Worm (Caenorhabditis elegans) whole organism, young adult: ENCODE data around the gene F18E2.15.

Experiments
- B0035.1 ChIP-seq: sonication (generic microtip); optimal IDR thresholded peaks from 2 replicates; lab custom pipeline; 2016; ENCODE audit warnings: missing genetic modification characterization, mild to moderate bottlenecking, missing compliant biosample characterization, missing genotype, missing genetic modification reagents
- C17E4.6 ChIP-seq: fragments of 200-800 bp; sonication (Bioruptor generic); IDR thresholded peaks from 2 replicates; pipeline ENCODE4 v1.3.6; 2022; ENCODE audit warnings: missing genetic modification reagents, missing genetic modification characterization, missing compliant biosample characterization
- F52B5.7 ChIP-seq: sonication (generic microtip); optimal IDR thresholded peaks from 2 replicates; lab custom pipeline; 2016; ENCODE audit warnings: mild to moderate bottlenecking, missing genetic modification characterization, missing compliant biosample characterization
- F57C9.4 ChIP-seq: sonication (generic microtip); optimal IDR thresholded peaks from 2 replicates; lab custom pipeline; 2017; ENCODE audit warnings: mild to moderate bottlenecking, missing genetic modification characterization, missing compliant biosample characterization
- T26A5.8 ChIP-seq: sonication (generic microtip); optimal IDR thresholded peaks from 2 replicates; lab custom pipeline; 2016; ENCODE audit warnings: missing genetic modification characterization, missing compliant biosample characterization
- Y53G8AR.9 ChIP-seq: fragments of 200-800 bp; sonication (Bioruptor generic); conservative IDR thresholded peaks from 2 replicates; pipeline ENCODE4 v1.3.6; 2022; ENCODE audit warnings: missing genetic modification reagents, missing genetic modification characterization, missing compliant biosample characterization
- Y79H2A.3 ChIP-seq: fragments of 200-800 bp; sonication (Bioruptor generic); conservative IDR thresholded peaks from 2 replicates; pipeline ENCODE4 v1.3.6; 2022; ENCODE audit warnings: missing genetic modification reagents, missing genetic modification characterization, missing compliant biosample characterization
- ZK185.1 ChIP-seq: sonication (generic microtip); optimal IDR thresholded peaks from 2 replicates; lab custom pipeline; 2016; ENCODE audit warnings: mild to moderate bottlenecking, missing genetic modification characterization, missing compliant biosample characterization; ENCODE audit not compliant: poor library complexity, severe bottlenecking
- ama-1 ChIP-seq, 3 experiments: fragments of 150-350 bp in 1 of 3; sonication (generic microtip) in 2 of 3; optimal IDR thresholded peaks; 2 replicates each; lab custom pipeline; 2014 to 2018; ENCODE audit warnings: missing biosample characterization in 2 of 3, missing genetic modification characterization in 2 of 3, missing genetic modification reagents in 2 of 3
- aptf-2 ChIP-seq: fragments of 200-800 bp; sonication (Bioruptor generic); conservative IDR thresholded peaks from 2 replicates; pipeline ENCODE4 v1.3.6; 2022; ENCODE audit warnings: missing genetic modification reagents, missing genetic modification characterization, missing compliant biosample characterization
- aptf-3 ChIP-seq: fragments of 200-800 bp; sonication (Bioruptor generic); IDR thresholded peaks from 2 replicates; pipeline ENCODE4 v1.3.6; 2022; ENCODE audit warnings: missing genetic modification characterization, missing compliant biosample characterization
- attf-3 ChIP-seq: fragments of 200-800 bp; sonication (Bioruptor generic); conservative IDR thresholded peaks from 2 replicates; pipeline ENCODE4 v1.3.6; 2022; ENCODE audit warnings: missing genetic modification reagents, missing genetic modification characterization, missing compliant biosample characterization
- bed-1 ChIP-seq: fragments of 200-800 bp; sonication (Bioruptor generic); IDR thresholded peaks from 2 replicates; pipeline ENCODE4 v1.3.6; 2022; ENCODE audit warnings: missing genetic modification reagents, missing genetic modification characterization, missing compliant biosample characterization
- bed-2 ChIP-seq: fragments of 200-800 bp; sonication (Bioruptor generic); IDR thresholded peaks from 2 replicates; pipeline ENCODE4 v1.3.6; 2022; ENCODE audit warnings: missing genetic modification reagents, missing genetic modification characterization, missing compliant biosample characterization
- cebp-1 ChIP-seq, 2 experiments: fragments of 200-800 bp in 1 of 2; sonication (Bioruptor generic) in 1 of 2; sonication (generic microtip) in 1 of 2; IDR thresholded peaks in 1 of 2; optimal IDR thresholded peaks in 1 of 2; 2 replicates each; pipeline versions ENCODE4 v1.3.6 to Lab custom; 2017 to 2022; ENCODE audit warnings: missing compliant biosample characterization in 2 of 2, missing genetic modification characterization in 2 of 2, mild to moderate bottlenecking in 1 of 2, missing genetic modification reagents in 1 of 2, moderate library complexity in 1 of 2
- cebp-2 ChIP-seq: fragments of 200-800 bp; sonication (Bioruptor generic); IDR thresholded peaks from 2 replicates; pipeline ENCODE4 v1.3.6; 2022; ENCODE audit warnings: missing genetic modification characterization, missing compliant biosample characterization
- ceh-58 ChIP-seq: fragments of 200-800 bp; sonication (Bioruptor generic); IDR thresholded peaks from 2 replicates; pipeline ENCODE4 v1.3.6; 2022; ENCODE audit warnings: missing genetic modification characterization, missing compliant biosample characterization
- dox-1 ChIP-seq: fragments of 200-800 bp; sonication (Bioruptor generic); IDR thresholded peaks from 2 replicates; pipeline ENCODE4 v1.3.6; 2022; ENCODE audit warnings: missing genetic modification reagents, missing genetic modification characterization, missing compliant biosample characterization
- dpl-1 ChIP-seq: fragments of 150-350 bp; optimal IDR thresholded peaks from 2 replicates; lab custom pipeline; 2014; ENCODE audit warnings: missing biosample characterization, missing genetic modification reagents, missing genetic modification characterization
- gei-17 ChIP-seq: fragments of 200-800 bp; sonication (Bioruptor generic); optimal IDR thresholded peaks from 2 replicates; lab custom pipeline; 2018; ENCODE audit warnings: mild to moderate bottlenecking, missing genetic modification characterization, missing compliant biosample characterization
- him-1 ChIP-seq: sonication (generic microtip); optimal IDR thresholded peaks from 2 replicates; lab custom pipeline; 2016; ENCODE audit warnings: missing genotype, missing genetic modification reagents, missing genetic modification characterization, missing compliant biosample characterization
- hrde-1 ChIP-seq: sonication (generic microtip); optimal IDR thresholded peaks from 2 replicates; lab custom pipeline; 2016; ENCODE audit warnings: missing genetic modification characterization, mild to moderate bottlenecking, missing compliant biosample characterization, moderate library complexity, missing genotype, missing genetic modification reagents, borderline replicate concordance
- lin-35 ChIP-seq, 3 experiments: fragments of 150-350 bp in 2 of 3; sonication (generic microtip) in 1 of 3; optimal IDR thresholded peaks; 2 replicates each; lab custom pipeline; 2014 to 2018; ENCODE audit warnings: missing biosample characterization in 3 of 3, missing genetic modification characterization in 3 of 3, missing genetic modification reagents in 3 of 3
- lsl-1 ChIP-seq: fragments of 200-800 bp; sonication (Bioruptor generic); optimal IDR thresholded peaks from 2 replicates; lab custom pipeline; 2018; ENCODE audit warnings: mild to moderate bottlenecking, missing genetic modification characterization, moderate library complexity, missing compliant biosample characterization
- madf-10 ChIP-seq: sonication (generic microtip); optimal IDR thresholded peaks from 2 replicates; lab custom pipeline; 2016; ENCODE audit warnings: mild to moderate bottlenecking, missing genetic modification characterization, missing compliant biosample characterization
- madf-8 ChIP-seq: fragments of 200-800 bp; sonication (Bioruptor generic); conservative IDR thresholded peaks from 2 replicates; pipeline ENCODE4 v1.3.6; 2022; ENCODE audit warnings: missing genetic modification reagents, missing genetic modification characterization, missing compliant biosample characterization
- mxl-1 ChIP-seq: sonication (generic microtip); optimal IDR thresholded peaks from 2 replicates; lab custom pipeline; 2016; ENCODE audit warnings: missing genetic modification characterization, missing compliant biosample characterization
- nfya-1 ChIP-seq: sonication (generic microtip); optimal IDR thresholded peaks from 2 replicates; lab custom pipeline; 2017; ENCODE audit warnings: antibody characterized with exemption, missing compliant biosample characterization, missing genetic modification characterization, borderline replicate concordance; ENCODE audit not compliant: insufficient read depth
- nfyb-1 ChIP-seq: fragments of 200-800 bp; sonication (Bioruptor generic); IDR thresholded peaks from 2 replicates; pipeline ENCODE4 v1.3.6; 2022; ENCODE audit warnings: missing genetic modification reagents, missing genetic modification characterization, missing compliant biosample characterization
- nhr-120 ChIP-seq: fragments of 200-800 bp; sonication (Bioruptor generic); IDR thresholded peaks from 2 replicates; pipeline ENCODE4 v1.3.6; 2022; ENCODE audit warnings: missing genetic modification characterization, missing compliant biosample characterization
- nhr-179 ChIP-seq: sonication (generic microtip); optimal IDR thresholded peaks from 2 replicates; lab custom pipeline; 2016; ENCODE audit warnings: mild to moderate bottlenecking, missing genetic modification characterization, missing compliant biosample characterization
- nhr-80 ChIP-seq: sonication (generic microtip); optimal IDR thresholded peaks from 2 replicates; lab custom pipeline; 2016; ENCODE audit warnings: missing genetic modification characterization, missing compliant biosample characterization
- pbrm-1 ChIP-seq: fragments of 200-800 bp; sonication (Bioruptor generic); IDR thresholded peaks from 2 replicates; pipeline ENCODE4 v1.3.6; 2022; ENCODE audit warnings: missing genetic modification reagents, missing genetic modification characterization, missing compliant biosample characterization
- sea-2 ChIP-seq: fragments of 200-800 bp; sonication (Bioruptor generic); IDR thresholded peaks from 2 replicates; pipeline ENCODE4 v1.3.6; 2022; ENCODE audit warnings: missing genetic modification characterization, missing compliant biosample characterization
- snpc-4 ChIP-seq, 5 experiments: fragments of 150-350 bp in 1 of 5; sonication (generic microtip) in 4 of 5; optimal IDR thresholded peaks; 2 replicates each; lab custom pipeline; 2014 to 2018; ENCODE audit warnings: missing genetic modification characterization in 5 of 5, missing biosample characterization in 3 of 5, antibody characterized with exemption in 2 of 5, mild to moderate bottlenecking in 2 of 5, missing compliant biosample characterization in 2 of 5, missing genotype in 2 of 5, moderate library complexity in 2 of 5, missing genetic modification reagents in 1 of 5
- sptf-2 ChIP-seq: fragments of 200-800 bp; sonication (Bioruptor generic); optimal IDR thresholded peaks from 2 replicates; lab custom pipeline; 2018; ENCODE audit warnings: mild to moderate bottlenecking, missing genetic modification characterization, missing compliant biosample characterization
- tbp1 ChIP-seq: fragments of 200-800 bp; sonication (Bioruptor generic); optimal IDR thresholded peaks from 2 replicates; lab custom pipeline; 2018; ENCODE audit warnings: mild to moderate bottlenecking, missing genetic modification characterization, missing compliant biosample characterization
- ztf-26 ChIP-seq: sonication (generic microtip); optimal IDR thresholded peaks from 2 replicates; lab custom pipeline; 2017; ENCODE audit warnings: missing genetic modification characterization, missing compliant biosample characterization
- ztf-28 ChIP-seq: fragments of 200-800 bp; sonication (Bioruptor generic); IDR thresholded peaks from 2 replicates; pipeline ENCODE4 v1.3.6; 2022; ENCODE audit warnings: missing genetic modification reagents, missing genetic modification characterization, missing compliant biosample characterization
- ztf-3 ChIP-seq: fragments of 200-800 bp; sonication (Bioruptor generic); optimal IDR thresholded peaks from 2 replicates; lab custom pipeline; 2018; ENCODE audit warnings: mild to moderate bottlenecking, missing genetic modification characterization, missing compliant biosample characterization

Gene F18E2.15

ce11 chrV:12747856-12748255, 13.0 kb downstream of the F18E2.15 start, which contains the start of gene C15C8.5:
TSS of gene C15C8.5 (plus strand) at chrV:12748007.
- TF ChIP-seq F52B5.7 (tag; lab: Kevin White, UChicago) (no peak), bed-1 (GFP tag; lab: Robert Waterston, UW) (no peak), madf-10 (tag; lab: Kevin White, UChicago) (no peak), F57C9.4 (tag; lab: Kevin White, UChicago) (no peak), tbp1 (GFP tag; lab: Kevin White, UChicago) (no peak), ceh-58 (GFP tag; lab: Robert Waterston, UW) (no peak), ztf-28 (GFP tag; lab: Robert Waterston, UW) (no peak), sptf-2 (GFP tag; lab: Kevin White, UChicago) (no peak), nhr-120 (no peak), nhr-179 (tag; lab: Kevin White, UChicago) (no peak), Y79H2A.3 (GFP tag; lab: Robert Waterston, UW) (no peak), pbrm-1 (GFP tag; lab: Robert Waterston, UW) (no peak), dox-1 (GFP tag; lab: Robert Waterston, UW) (no peak), madf-8 (no peak), aptf-3 (no peak)
- TF ChIP-seq, all 124 proteins: peak for 0

ce11 chrV:12747431-12747830, 13.4 kb downstream of the F18E2.15 start, which contains the start of gene C15C8.4:
TSS of gene C15C8.4 (minus strand) at chrV:12747463.
- TF ChIP-seq cebp-2 (no peak), nfya-1 (tag; lab: Kevin White, UChicago) (no peak), dpl-1 (GFP tag; lab: Kevin White, UChicago) (no peak), bed-2 (GFP tag; lab: Robert Waterston, UW) (no peak), nhr-80 (tag; lab: Kevin White, UChicago) (no peak), B0035.1 (tag; lab: Kevin White, UChicago) (no peak), C17E4.6 (no peak), ztf-3 (no peak), lin-35 (GFP tag; optimal IDR thresholded peaks at IDR 0.05; lab: Kevin White, UChicago) (no peak), snpc-4 (GFP tag; optimal IDR thresholded peaks at IDR 0.05; lab: Kevin White, UChicago) (no peak), snpc-4 (tag; optimal IDR thresholded peaks at IDR 0.05; lab: Kevin White, UChicago) (no peak), sea-2 (GFP tag; lab: Robert Waterston, UW) (no peak), sptf-2 (GFP tag; lab: Kevin White, UChicago) (no peak), T26A5.8 (tag; lab: Kevin White, UChicago) (no peak)
- TF ChIP-seq, all 124 proteins: peak for 0

ce11 chrV:12744979-12745378, 15.8 kb downstream of the F18E2.15 start, which contains the start of gene C15C8.7:
TSS of gene C15C8.7 (minus strand) at chrV:12745050.
- TF ChIP-seq him-1 (tag; lab: Kevin White, UChicago) (no peak), nhr-80 (tag; lab: Kevin White, UChicago) (peak; percentile 26), tbp1 (GFP tag; lab: Kevin White, UChicago) (no peak), cebp-1 (GFP tag; IDR thresholded peaks at IDR 0.05; lab: Robert Waterston, UW) (no peak), cebp-1 (tag; optimal IDR thresholded peaks at IDR 0.05; lab: Kevin White, UChicago) (no peak)

- TF ChIP-seq nfyb-1 (GFP tag; lab: Robert Waterston, UW) (0 out of 2 replicates have a peak, but pooled peaks have one; percentile 17), gei-17 (GFP tag; lab: Kevin White, UChicago) (no peak), dpl-1 (GFP tag; lab: Kevin White, UChicago) (no peak), Y53G8AR.9 (GFP tag; lab: Robert Waterston, UW) (no peak), hrde-1 (no peak), mxl-1 (tag; lab: Kevin White, UChicago) (no peak), cebp-2 (0 out of 2 replicates have a peak, but pooled peaks have one; percentile 19), lsl-1 (GFP tag; lab: Kevin White, UChicago) (no peak), nhr-80 (tag; lab: Kevin White, UChicago) (peak; percentile 41), aptf-2 (no peak), ztf-26 (tag; lab: Kevin White, UChicago) (no peak), C17E4.6 (no peak), attf-3 (GFP tag; lab: Robert Waterston, UW) (no peak), F52B5.7 (tag; lab: Kevin White, UChicago) (peak; percentile 55), ama-1 (optimal IDR thresholded peaks at IDR 0.05; lab: Kevin White, UChicago) (no peak), ama-1 (GFP tag; optimal IDR thresholded peaks at IDR 0.05; lab: Kevin White, UChicago) (no peak), ZK185.1 (tag; lab: Kevin White, UChicago) (no peak)
Observed at ce11 chrV:12743778-12744502, 16.9 kb downstream of the F18E2.15 start.
